Worm (Caenorhabditis elegans) whole organism, L1 larva: ENCODE measurements around the gene rpac-19.
A peak's percentile ranks its signal among the peaks of the same experiment; 100 is the strongest.

Source experiments
- C04F5.9 ChIP-seq: sonication (generic microtip); optimal IDR thresholded peaks from 2 replicates; lab custom pipeline; 2016; ENCODE audit warnings: missing genetic modification characterization, missing compliant biosample characterization
- C34B4.2 ChIP-seq: sonication (generic microtip); optimal IDR thresholded peaks from 2 replicates; lab custom pipeline; 2017; ENCODE audit warnings: mild to moderate bottlenecking, missing genetic modification characterization, missing compliant biosample characterization
- Y116A8C.19 ChIP-seq: sonication (generic microtip); optimal IDR thresholded peaks from 2 replicates; lab custom pipeline; 2016; ENCODE audit warnings: missing compliant biosample characterization, missing genetic modification characterization, borderline replicate concordance
- aha-1 ChIP-seq: fragments of 150-350 bp; optimal IDR thresholded peaks from 2 replicates; lab custom pipeline; 2014; ENCODE audit warnings: missing biosample characterization, missing genetic modification characterization
- aly-2 ChIP-seq: fragments of 150-350 bp; optimal IDR thresholded peaks from 2 replicates; lab custom pipeline; 2014; ENCODE audit warnings: missing biosample characterization, missing genetic modification characterization
- ama-1 ChIP-seq: fragments of 150-350 bp; optimal IDR thresholded peaks from 2 replicates; lab custom pipeline; 2014
- ceh-63 ChIP-seq: fragments of 200-800 bp; sonication (Bioruptor generic); optimal IDR thresholded peaks from 2 replicates; lab custom pipeline; 2018; ENCODE audit warnings: mild to moderate bottlenecking, missing genetic modification characterization, missing compliant biosample characterization
- ceh-8 ChIP-seq: fragments of 200-800 bp; sonication (Bioruptor generic); optimal IDR thresholded peaks from 2 replicates; lab custom pipeline; 2018; ENCODE audit warnings: mild to moderate bottlenecking, missing genetic modification characterization, moderate library complexity, missing compliant biosample characterization
- ceh-88 ChIP-seq: fragments of 200-800 bp; sonication (Bioruptor generic); IDR thresholded peaks from 2 replicates; pipeline ENCODE4 v1.3.6; 2022; ENCODE audit warnings: missing genetic modification characterization, missing compliant biosample characterization
- ceh-90 ChIP-seq: sonication (generic microtip); optimal IDR thresholded peaks from 2 replicates; lab custom pipeline; 2016; ENCODE audit warnings: missing genetic modification characterization, missing compliant biosample characterization
- dpl-1 ChIP-seq, 3 experiments: fragments of 150-350 bp in 2 of 3; sonication (generic microtip) in 1 of 3; optimal IDR thresholded peaks; 2 replicates each; lab custom pipeline; 2014 to 2017; ENCODE audit warnings: missing biosample characterization in 3 of 3, missing genetic modification characterization in 3 of 3, missing genetic modification reagents in 3 of 3
- efl-3 ChIP-seq: fragments of 200-800 bp; sonication (Bioruptor generic); optimal IDR thresholded peaks from 2 replicates; lab custom pipeline; 2018; ENCODE audit warnings: mild to moderate bottlenecking, missing genetic modification characterization, missing compliant biosample characterization
- fkh-10 ChIP-seq: sonication (generic microtip); optimal IDR thresholded peaks from 2 replicates; lab custom pipeline; 2017; ENCODE audit warnings: missing biosample characterization, missing genetic modification reagents, missing genetic modification characterization
- fkh-4 ChIP-seq: sonication (generic microtip); optimal IDR thresholded peaks from 2 replicates; lab custom pipeline; 2016; ENCODE audit warnings: missing compliant biosample characterization, missing genetic modification characterization, borderline replicate concordance
- fkh-8 ChIP-seq: sonication (generic microtip); optimal IDR thresholded peaks from 2 replicates; lab custom pipeline; 2016; ENCODE audit warnings: mild to moderate bottlenecking, missing genetic modification characterization, missing compliant biosample characterization
- fos-1 ChIP-seq: fragments of 150-350 bp; optimal IDR thresholded peaks from 2 replicates; lab custom pipeline; 2014; ENCODE audit warnings: missing biosample characterization, missing genetic modification characterization
- grh-1 ChIP-seq: fragments of 200-800 bp; sonication (Bioruptor generic); IDR thresholded peaks from 2 replicates; pipeline ENCODE4 v1.3.6; 2022; ENCODE audit warnings: missing genetic modification reagents, missing genetic modification characterization, missing compliant biosample characterization
- hlh-17 ChIP-seq: fragments of 200-800 bp; sonication (Bioruptor generic); optimal IDR thresholded peaks from 2 replicates; lab custom pipeline; 2018; ENCODE audit warnings: missing genetic modification characterization, mild to moderate bottlenecking, missing compliant biosample characterization, moderate library complexity, borderline replicate concordance
- hlh-4 ChIP-seq: sonication (generic microtip); optimal IDR thresholded peaks from 2 replicates; lab custom pipeline; 2016; ENCODE audit warnings: mild to moderate bottlenecking, missing genetic modification characterization, missing compliant biosample characterization
- irx-1 ChIP-seq: sonication (generic microtip); optimal IDR thresholded peaks from 2 replicates; lab custom pipeline; 2016; ENCODE audit warnings: missing genetic modification characterization, missing compliant biosample characterization
- isw-1 ChIP-seq: fragments of 200-800 bp; sonication (Bioruptor generic); IDR thresholded peaks from 2 replicates; pipeline ENCODE4 v1.3.6; 2022; ENCODE audit warnings: missing genetic modification characterization, missing compliant biosample characterization
- jun-1 ChIP-seq: fragments of 150-350 bp; optimal IDR thresholded peaks from 2 replicates; lab custom pipeline; 2014; ENCODE audit warnings: missing biosample characterization, missing genetic modification reagents, missing genetic modification characterization
- lin-14 ChIP-seq: fragments of 200-800 bp; sonication (Bioruptor generic); optimal IDR thresholded peaks from 2 replicates; lab custom pipeline; 2018; ENCODE audit warnings: mild to moderate bottlenecking, missing genetic modification characterization, moderate library complexity, missing compliant biosample characterization
- lin-35 ChIP-seq, 2 experiments: fragments of 150-350 bp; optimal IDR thresholded peaks; 2 replicates each; lab custom pipeline; 2014; ENCODE audit warnings: missing biosample characterization in 2 of 2, missing genetic modification characterization in 2 of 2, missing genetic modification reagents in 2 of 2
- lin-39 ChIP-seq: fragments of 150-350 bp; optimal IDR thresholded peaks from 2 replicates; lab custom pipeline; 2014; ENCODE audit warnings: missing biosample characterization, missing genetic modification reagents, missing genetic modification characterization
- lsy-2 ChIP-seq, 2 experiments: fragments of 150-350 bp; optimal IDR thresholded peaks; 2 replicates each; lab custom pipeline; 2014; ENCODE audit warnings: missing biosample characterization in 2 of 2, missing genetic modification characterization in 2 of 2
- mab-9 ChIP-seq: fragments of 200-800 bp; sonication (Bioruptor generic); IDR thresholded peaks from 2 replicates; pipeline ENCODE4 v1.3.6; 2022; ENCODE audit warnings: missing genetic modification reagents, missing genetic modification characterization, missing compliant biosample characterization
- mdl-1 ChIP-seq, 2 experiments: fragments of 150-350 bp; optimal IDR thresholded peaks; 2 replicates each; lab custom pipeline; 2014 to 2017; ENCODE audit warnings: missing biosample characterization in 2 of 2, missing genetic modification characterization in 2 of 2, inconsistent platforms in 1 of 2
- nhr-11 ChIP-seq: fragments of 150-350 bp; optimal IDR thresholded peaks from 2 replicates; lab custom pipeline; 2014; ENCODE audit warnings: missing biosample characterization, missing genetic modification characterization
- nhr-19 ChIP-seq: fragments of 200-800 bp; sonication (Bioruptor generic); conservative IDR thresholded peaks from 2 replicates; pipeline ENCODE4 v1.3.6; 2022; ENCODE audit warnings: missing genetic modification characterization, missing compliant biosample characterization
- nhr-237 ChIP-seq: fragments of 150-350 bp; optimal IDR thresholded peaks from 2 replicates; lab custom pipeline; 2014; ENCODE audit warnings: missing biosample characterization, missing genetic modification characterization
- nhr-28 ChIP-seq: fragments of 150-350 bp; optimal IDR thresholded peaks from 2 replicates; lab custom pipeline; 2014; ENCODE audit warnings: missing biosample characterization, missing genetic modification characterization
- nhr-47 ChIP-seq: sonication (generic microtip); optimal IDR thresholded peaks from 2 replicates; lab custom pipeline; 2016; ENCODE audit warnings: mild to moderate bottlenecking, missing genetic modification characterization, moderate library complexity, missing compliant biosample characterization
- nhr-71 ChIP-seq: sonication (generic microtip); optimal IDR thresholded peaks from 2 replicates; lab custom pipeline; 2016; ENCODE audit warnings: mild to moderate bottlenecking, missing genetic modification characterization, moderate library complexity, missing compliant biosample characterization
- nhr-76 ChIP-seq: sonication (generic microtip); optimal IDR thresholded peaks from 2 replicates; lab custom pipeline; 2017; ENCODE audit warnings: missing biosample characterization, missing genetic modification characterization
- nhr-77 ChIP-seq: fragments of 150-350 bp; optimal IDR thresholded peaks from 2 replicates; lab custom pipeline; 2014; ENCODE audit warnings: missing biosample characterization, missing genetic modification characterization
- nhr-90 ChIP-seq: sonication (generic microtip); optimal IDR thresholded peaks from 2 replicates; lab custom pipeline; 2016; ENCODE audit warnings: mild to moderate bottlenecking, missing genetic modification characterization, missing compliant biosample characterization; ENCODE audit not compliant: poor library complexity
- pag-3 ChIP-seq: sonication (generic microtip); optimal IDR thresholded peaks from 2 replicates; lab custom pipeline; 2017; ENCODE audit warnings: missing genetic modification characterization, mild to moderate bottlenecking, missing compliant biosample characterization, antibody characterized with exemption, borderline replicate concordance; ENCODE audit not compliant: insufficient read depth
- pqm-1 ChIP-seq: sonication (generic microtip); optimal IDR thresholded peaks from 3 replicates; lab custom pipeline; 2017; ENCODE audit warnings: missing biosample characterization, missing genetic modification characterization
- rnt-1 ChIP-seq: sonication (generic microtip); optimal IDR thresholded peaks from 2 replicates; lab custom pipeline; 2016; ENCODE audit warnings: mild to moderate bottlenecking, missing genetic modification characterization, moderate library complexity, missing compliant biosample characterization
- snu-23 ChIP-seq: sonication (generic microtip); optimal IDR thresholded peaks from 2 replicates; lab custom pipeline; 2016; ENCODE audit warnings: missing genetic modification characterization, missing compliant biosample characterization
- sptf-1 ChIP-seq: fragments of 150-350 bp; optimal IDR thresholded peaks from 2 replicates; lab custom pipeline; 2014; ENCODE audit warnings: missing biosample characterization, missing genetic modification characterization
- sup-37 ChIP-seq: fragments of 200-800 bp; sonication (Bioruptor generic); optimal IDR thresholded peaks from 2 replicates; lab custom pipeline; 2018; ENCODE audit warnings: mild to moderate bottlenecking, missing genetic modification characterization, missing compliant biosample characterization
- tbx-2 ChIP-seq: sonication (generic microtip); optimal IDR thresholded peaks from 2 replicates; lab custom pipeline; 2016; ENCODE audit warnings: missing genetic modification characterization, missing compliant biosample characterization
- tlp-1 ChIP-seq: fragments of 150-350 bp; optimal IDR thresholded peaks from 2 replicates; lab custom pipeline; 2014; ENCODE audit warnings: missing biosample characterization, missing genetic modification characterization
- unc-130 ChIP-seq: fragments of 150-350 bp; optimal IDR thresholded peaks from 2 replicates; lab custom pipeline; 2017; ENCODE audit warnings: missing biosample characterization, missing genetic modification characterization, inconsistent platforms
- unc-30 ChIP-seq: sonication (generic microtip); optimal IDR thresholded peaks from 2 replicates; lab custom pipeline; 2017; ENCODE audit warnings: missing biosample characterization, missing genetic modification characterization
- unc-62 ChIP-seq: fragments of 150-350 bp; optimal IDR thresholded peaks from 2 replicates; lab custom pipeline; 2014; ENCODE audit warnings: missing biosample characterization, missing genetic modification reagents, missing genetic modification characterization
- unc-98 ChIP-seq: fragments of 200-800 bp; sonication (Bioruptor generic); IDR thresholded peaks from 2 replicates; pipeline ENCODE4 v1.3.6; 2022; ENCODE audit warnings: missing genetic modification characterization, missing compliant biosample characterization
- zag-1 ChIP-seq: fragments of 150-350 bp; optimal IDR thresholded peaks from 2 replicates; lab custom pipeline; 2014; ENCODE audit warnings: missing biosample characterization, missing genetic modification characterization
- ztf-11 ChIP-seq, 2 experiments: sonication (generic microtip); optimal IDR thresholded peaks; 2 replicates each; lab custom pipeline; 2016 to 2017; ENCODE audit warnings: missing genetic modification characterization in 2 of 2, missing biosample characterization in 1 of 2, missing compliant biosample characterization in 1 of 2
- ztf-4 ChIP-seq: fragments of 150-350 bp; optimal IDR thresholded peaks from 2 replicates; lab custom pipeline; 2014; ENCODE audit warnings: missing biosample characterization, missing genetic modification characterization

The rpac-19 gene

ce11 chrIII:9667591-9668265, 38.0 kb upstream of the rpac-19 start, which contains the start of gene C07A9.9:
Gene C07A9.9 (minus strand): TSS chrIII:9667641.
- peak; percentile 73 for TF ChIP-seq nhr-47 (tag; lab: Kevin White, UChicago)
- TF ChIP-seq nhr-19 (GFP tag; lab: Robert Waterston, UW), result peak; percentile 68
- TF ChIP-seq lin-35 (GFP tag; optimal IDR thresholded peaks at IDR 0.05; lab: Kevin White, UChicago), result peak; percentile 53 to 56
- TF ChIP-seq ztf-4 (tag; lab: Kevin White, UChicago), result peak; percentile 56
- TF ChIP-seq efl-3, result peak; percentile 6
- TF ChIP-seq unc-30 (tag; lab: Kevin White, UChicago), result no peak
- TF ChIP-seq fkh-10, result peak; percentile 26
- no peak for TF ChIP-seq tlp-1
- TF ChIP-seq C34B4.2, result no peak
- TF ChIP-seq nhr-77 (tag; lab: Kevin White, UChicago), result peak; percentile 69
- no peak for TF ChIP-seq unc-62
- no peak for TF ChIP-seq ceh-8
- TF ChIP-seq mab-9 (GFP tag; lab: Robert Waterston, UW), result peak; percentile 51; the same call in 1 of the 2 replicates
- peak; percentile 62 for TF ChIP-seq tbx-2
- TF ChIP-seq aha-1, result no peak
- TF ChIP-seq mdl-1 (tag; optimal IDR thresholded peaks at IDR 0.05; lab: Kevin White, UChicago), result peak; percentile 36 to 61
- no peak for TF ChIP-seq aly-2 (tag; lab: Kevin White, UChicago)
- peak; percentile 50 for TF ChIP-seq irx-1 (tag; lab: Kevin White, UChicago)
- no peak for TF ChIP-seq sup-37
- TF ChIP-seq fkh-8 (tag; lab: Kevin White, UChicago), result peak; percentile 84
- peak; percentile 45 for TF ChIP-seq C04F5.9 (tag; lab: Kevin White, UChicago)
- TF ChIP-seq unc-130 (tag; lab: Kevin White, UChicago), result no peak
- TF ChIP-seq ztf-11 (tag; optimal IDR thresholded peaks at IDR 0.05; lab: Kevin White, UChicago), result peak in 1 of 2 experiments; percentile 50
- peak; percentile 44 for TF ChIP-seq isw-1
- TF ChIP-seq nhr-71 (tag; lab: Kevin White, UChicago), result peak; percentile 83
- TF ChIP-seq unc-98 (GFP tag; lab: Robert Waterston, UW), result no peak
- peak; percentile 44 to 67 for TF ChIP-seq lsy-2 (tag; optimal IDR thresholded peaks at IDR 0.05; lab: Kevin White, UChicago)
- TF ChIP-seq grh-1 (GFP tag; lab: Robert Waterston, UW), result no peak
- no peak for TF ChIP-seq zag-1 (tag; lab: Kevin White, UChicago)
- TF ChIP-seq nhr-237 (tag; lab: Kevin White, UChicago), result no peak
- no peak for TF ChIP-seq ceh-63
- no peak for TF ChIP-seq hlh-17 (GFP tag; lab: Kevin White, UChicago)
- TF ChIP-seq fkh-4, result no peak
- no peak for TF ChIP-seq pqm-1
- no peak for TF ChIP-seq hlh-4
- peak; percentile 65 for TF ChIP-seq snu-23 (GFP tag; lab: Kevin White, UChicago)
- no peak for TF ChIP-seq nhr-11 (tag; lab: Kevin White, UChicago)
- peak; percentile 51 for TF ChIP-seq nhr-90 (tag; lab: Kevin White, UChicago)
- TF ChIP-seq Y116A8C.19, result no peak
- no peak for TF ChIP-seq ama-1 (lab: Kevin White, UChicago)
- TF ChIP-seq sptf-1 (tag; lab: Kevin White, UChicago), result no peak
- TF ChIP-seq nhr-28, result no peak
- TF ChIP-seq lin-14, result peak; percentile 96
- peak; percentile 64 for TF ChIP-seq jun-1 (tag; lab: Kevin White, UChicago)
- TF ChIP-seq fos-1 (tag; lab: Kevin White, UChicago), result peak; percentile 57
- no peak for TF ChIP-seq pag-3 (tag; lab: Kevin White, UChicago)
- no peak for TF ChIP-seq nhr-76 (tag; lab: Kevin White, UChicago)
- TF ChIP-seq lin-39 (tag; lab: Kevin White, UChicago), result no peak
- TF ChIP-seq ceh-88, result no peak
- peak in 2 of 3 experiments; percentile 13 to 51 for TF ChIP-seq dpl-1 (GFP tag; optimal IDR thresholded peaks at IDR 0.05; lab: Kevin White, UChicago)
- TF ChIP-seq ceh-90 (tag; lab: Kevin White, UChicago), result no peak
- TF ChIP-seq rnt-1 (tag; lab: Kevin White, UChicago), result peak; percentile 57
